Fruit fly (Drosophila melanogaster) whole organism, embryonic: ENCODE data around the gene CG42728.

ENCODE experiments used
- Asciz ChIP-seq: fragments of 200-800 bp; sonication (Bioruptor generic); optimal IDR thresholded peaks from 2 replicates; lab custom pipeline; 2017; ENCODE audit warnings: missing biosample characterization, mild to moderate bottlenecking, missing genetic modification characterization, missing genetic modification reagents
- B-H1 ChIP-seq: fragments of 200-800 bp; sonication (Bioruptor generic); IDR thresholded peaks from 3 replicates; pipeline ENCODE4 v1.3.6; 2022; ENCODE audit warnings: missing biosample characterization, missing genetic modification characterization
- CG10209 ChIP-seq: fragments of 200-800 bp; sonication (Bioruptor generic); optimal IDR thresholded peaks from 3 replicates; lab custom pipeline; 2017; ENCODE audit warnings: missing biosample characterization, mild to moderate bottlenecking, missing genetic modification characterization, missing genetic modification reagents
- CG10543 ChIP-seq: fragments of 200-800 bp; sonication (Bioruptor generic); optimal IDR thresholded peaks from 3 replicates; lab custom pipeline; 2017; ENCODE audit warnings: missing biosample characterization, mild to moderate bottlenecking, missing genetic modification characterization, moderate library complexity
- CG10565 ChIP-seq: fragments of 200-800 bp; sonication (Bioruptor generic); optimal IDR thresholded peaks from 3 replicates; lab custom pipeline; 2016; ENCODE audit warnings: missing biosample characterization, mild to moderate bottlenecking, missing genetic modification characterization
- CG11504 ChIP-seq: fragments of 200-800 bp; sonication (Bioruptor generic); optimal IDR thresholded peaks from 3 replicates; lab custom pipeline; 2019; ENCODE audit warnings: missing biosample characterization, mild to moderate bottlenecking, missing genetic modification characterization, moderate library complexity
- CG12391 ChIP-seq: fragments of 200-800 bp; sonication (Bioruptor generic); optimal IDR thresholded peaks from 3 replicates; lab custom pipeline; 2018; ENCODE audit warnings: missing biosample characterization, mild to moderate bottlenecking, missing genetic modification characterization, moderate library complexity
- CG12769 ChIP-seq: fragments of 200-800 bp; sonication (Bioruptor generic); optimal IDR thresholded peaks from 2 replicates; lab custom pipeline; 2019; ENCODE audit warnings: missing biosample characterization, mild to moderate bottlenecking, missing genetic modification characterization, moderate library complexity
- CG14710 ChIP-seq: fragments of 200-800 bp; sonication (Bioruptor generic); optimal IDR thresholded peaks from 3 replicates; lab custom pipeline; 2019; ENCODE audit warnings: missing biosample characterization, mild to moderate bottlenecking, missing genetic modification characterization, moderate library complexity
- CG1647 ChIP-seq: fragments of 200-800 bp; sonication (Bioruptor generic); optimal IDR thresholded peaks from 3 replicates; lab custom pipeline; 2016; ENCODE audit warnings: missing biosample characterization, missing genetic modification characterization
- CG16863 ChIP-seq: fragments of 200-800 bp; sonication (Bioruptor generic); optimal IDR thresholded peaks from 3 replicates; lab custom pipeline; 2016; ENCODE audit warnings: missing biosample characterization, missing genetic modification characterization
- CG17359 ChIP-seq: fragments of 200-800 bp; sonication (Bioruptor generic); optimal IDR thresholded peaks from 3 replicates; lab custom pipeline; 2018; ENCODE audit warnings: missing biosample characterization, mild to moderate bottlenecking, missing genetic modification characterization, moderate library complexity
- CG2116 ChIP-seq: fragments of 200-800 bp; sonication (Bioruptor generic); optimal IDR thresholded peaks from 3 replicates; lab custom pipeline; 2018; ENCODE audit warnings: missing biosample characterization, mild to moderate bottlenecking, missing genetic modification characterization
- CG30020 ChIP-seq: fragments of 200-800 bp; optimal IDR thresholded peaks from 2 replicates; lab custom pipeline; 2019; ENCODE audit warnings: missing biosample characterization, mild to moderate bottlenecking, missing genetic modification characterization, moderate library complexity
- CG31441 ChIP-seq: fragments of 200-800 bp; sonication (Bioruptor generic); IDR thresholded peaks from 2 replicates; pipeline ENCODE4 v1.3.6; 2022; ENCODE audit warnings: missing biosample characterization, missing genetic modification characterization
- CG3163 ChIP-seq: fragments of 200-800 bp; sonication (Bioruptor generic); optimal IDR thresholded peaks from 3 replicates; lab custom pipeline; 2016; ENCODE audit warnings: missing biosample characterization, missing genetic modification characterization
- CG32772 ChIP-seq: fragments of 200-800 bp; sonication (Bioruptor generic); IDR thresholded peaks from 2 replicates; pipeline ENCODE4 v1.3.6; 2022; ENCODE audit warnings: missing biosample characterization, missing genetic modification characterization
- CG34224 ChIP-seq: fragments of 200-800 bp; sonication (Bioruptor generic); IDR thresholded peaks from 3 replicates; pipeline ENCODE4 v1.3.6; 2022; ENCODE audit warnings: missing biosample characterization, missing genetic modification characterization; ENCODE audit not compliant: partially characterized antibody
- CG4820 ChIP-seq: fragments of 200-800 bp; sonication (Bioruptor generic); optimal IDR thresholded peaks from 3 replicates; lab custom pipeline; 2016; ENCODE audit warnings: missing biosample characterization, missing genetic modification characterization
- CG6813 ChIP-seq: fragments of 200-800 bp; sonication (Bioruptor generic); optimal IDR thresholded peaks from 2 replicates; lab custom pipeline; 2017; ENCODE audit warnings: missing biosample characterization, missing genetic modification characterization, mild to moderate bottlenecking, moderate library complexity, missing genetic modification reagents
- CG6854 ChIP-seq: fragments of 200-800 bp; sonication (Bioruptor generic); optimal IDR thresholded peaks from 3 replicates; lab custom pipeline; 2017; ENCODE audit warnings: missing biosample characterization, mild to moderate bottlenecking, missing genetic modification characterization
- Dbx ChIP-seq: fragments of 200-800 bp; sonication (Bioruptor generic); IDR thresholded peaks from 3 replicates; pipeline ENCODE4 v1.3.6; 2022; ENCODE audit warnings: missing biosample characterization, missing genetic modification characterization
- Doc3 ChIP-seq: fragments of 200-800 bp; sonication (Bioruptor generic); IDR thresholded peaks from 3 replicates; pipeline ENCODE4 v1.3.6; 2022; ENCODE audit warnings: missing biosample characterization, missing genetic modification characterization; ENCODE audit not compliant: partially characterized antibody
- HLH4C ChIP-seq: fragments of 200-800 bp; sonication (Bioruptor generic); IDR thresholded peaks from 3 replicates; pipeline ENCODE4 v1.3.6; 2022; ENCODE audit warnings: missing biosample characterization, missing genetic modification characterization; ENCODE audit not compliant: partially characterized antibody
- Hmr ChIP-seq: fragments of 200-800 bp; sonication (Bioruptor generic); optimal IDR thresholded peaks from 3 replicates; lab custom pipeline; 2017; ENCODE audit warnings: mild to moderate bottlenecking, missing biosample characterization, missing genetic modification reagents, missing genetic modification characterization
- Hmx ChIP-seq: fragments of 200-800 bp; sonication (Bioruptor generic); optimal IDR thresholded peaks from 2 replicates; lab custom pipeline; 2016; ENCODE audit warnings: missing biosample characterization, missing genetic modification characterization
- Lim3 ChIP-seq: fragments of 200-800 bp; sonication (Bioruptor generic); IDR thresholded peaks from 2 replicates; pipeline ENCODE4 v1.3.6; 2022; ENCODE audit warnings: missing biosample characterization, missing genetic modification characterization
- MTF-1 ChIP-seq: fragments of 200-800 bp; sonication (Bioruptor generic); optimal IDR thresholded peaks from 2 replicates; lab custom pipeline; 2018; ENCODE audit warnings: missing biosample characterization, mild to moderate bottlenecking, missing genetic modification characterization, borderline replicate concordance
- NC2α ChIP-seq: fragments of 200-800 bp; sonication (Bioruptor generic); optimal IDR thresholded peaks from 2 replicates; lab custom pipeline; 2016; ENCODE audit warnings: missing biosample characterization, missing genetic modification characterization
- Rx ChIP-seq: fragments of 200-800 bp; sonication (Bioruptor generic); IDR thresholded peaks from 2 replicates; pipeline ENCODE4 v1.3.6; 2022; ENCODE audit warnings: missing biosample characterization, missing genetic modification characterization
- Tbp ChIP-seq: fragments of >200 bp; optimal IDR thresholded peaks from 2 replicates; lab custom pipeline; 2018; ENCODE audit warnings: missing biosample characterization, missing genetic modification characterization
- ase ChIP-seq: fragments of 200-800 bp; sonication (Bioruptor generic); IDR thresholded peaks from 3 replicates; pipeline ENCODE4 v1.3.6; 2022; ENCODE audit warnings: missing biosample characterization, missing genetic modification characterization
- ash1 ChIP-seq: fragments of 200-800 bp; sonication (Bioruptor generic); optimal IDR thresholded peaks from 2 replicates; lab custom pipeline; 2018; ENCODE audit warnings: missing biosample characterization, mild to moderate bottlenecking, missing genetic modification characterization
- ato ChIP-seq: fragments of 200-800 bp; sonication (Bioruptor generic); IDR thresholded peaks from 2 replicates; pipeline ENCODE4 v1.3.6; 2022; ENCODE audit warnings: missing biosample characterization, missing genetic modification characterization; ENCODE audit not compliant: partially characterized antibody
- bsh ChIP-seq, 2 experiments: fragments of 200-800 bp; sonication (Bioruptor generic); optimal IDR thresholded peaks; 2 replicates each; lab custom pipeline; 2017 to 2018; ENCODE audit warnings: mild to moderate bottlenecking in 2 of 2, missing biosample characterization in 2 of 2, missing genetic modification characterization in 2 of 2, moderate library complexity in 1 of 2
- croc ChIP-seq: fragments of 200-800 bp; sonication (Bioruptor generic); conservative IDR thresholded peaks from 3 replicates; pipeline ENCODE4 v1.3.6; 2022; ENCODE audit warnings: missing biosample characterization, missing genetic modification characterization
- dpn ChIP-seq, 2 experiments: fragments of 200-800 bp; sonication (Bioruptor generic); optimal IDR thresholded peaks; 3 replicates each; lab custom pipeline; 2016; ENCODE audit warnings: missing biosample characterization in 2 of 2, missing genetic modification characterization in 2 of 2
- fd64A ChIP-seq: fragments of 200-800 bp; sonication (Bioruptor generic); optimal IDR thresholded peaks from 3 replicates; lab custom pipeline; 2018; ENCODE audit warnings: missing biosample characterization, mild to moderate bottlenecking, missing genetic modification characterization
- fu2 ChIP-seq: fragments of 200-800 bp; sonication (Bioruptor generic); optimal IDR thresholded peaks from 2 replicates; lab custom pipeline; 2016; ENCODE audit warnings: missing biosample characterization, missing genetic modification characterization
- lmd ChIP-seq: fragments of 200-800 bp; sonication (Bioruptor generic); IDR thresholded peaks from 2 replicates; pipeline ENCODE4 v1.3.6; 2022; ENCODE audit warnings: missing biosample characterization, missing genetic modification characterization
- maf-S ChIP-seq: fragments of 200-800 bp; sonication (Bioruptor generic); optimal IDR thresholded peaks from 2 replicates; lab custom pipeline; 2016; ENCODE audit warnings: missing biosample characterization, missing genetic modification characterization
- onecut ChIP-seq: fragments of 200-800 bp; sonication (Bioruptor generic); IDR thresholded peaks from 2 replicates; pipeline ENCODE4 v1.3.6; 2022; ENCODE audit warnings: missing biosample characterization, missing genetic modification characterization
- org-1 ChIP-seq: fragments of 200-800 bp; sonication (Bioruptor generic); optimal IDR thresholded peaks from 2 replicates; lab custom pipeline; 2017; ENCODE audit warnings: missing biosample characterization, missing genetic modification characterization
- pan ChIP-seq, 4 experiments: fragments of >200 bp in 3 of 4; fragments of 200-800 bp in 1 of 4; sonication (Bioruptor generic) in 1 of 4; optimal IDR thresholded peaks in 3 of 4; IDR thresholded peaks in 1 of 4; 2 replicates each; pipeline versions ENCODE4 v1.3.6 to Lab custom; 2017 to 2022; ENCODE audit warnings: missing biosample characterization in 2 of 4, missing genetic modification characterization in 2 of 4, mixed read lengths in 1 of 4
- slbo ChIP-seq: fragments of 200-800 bp; sonication (Bioruptor generic); IDR thresholded peaks from 2 replicates; pipeline ENCODE4 v1.3.6; 2022; ENCODE audit warnings: missing biosample characterization, missing genetic modification characterization
- toy ChIP-seq: fragments of 200-800 bp; sonication (Bioruptor generic); IDR thresholded peaks from 2 replicates; pipeline ENCODE4 v1.3.6; 2022; ENCODE audit warnings: missing biosample characterization, missing genetic modification characterization
- twi ChIP-seq: fragments of 200-800 bp; optimal IDR thresholded peaks from 2 replicates; lab custom pipeline; 2019; ENCODE audit warnings: missing biosample characterization, mild to moderate bottlenecking, missing genetic modification characterization, moderate library complexity

CG42728 gene

DNA sequence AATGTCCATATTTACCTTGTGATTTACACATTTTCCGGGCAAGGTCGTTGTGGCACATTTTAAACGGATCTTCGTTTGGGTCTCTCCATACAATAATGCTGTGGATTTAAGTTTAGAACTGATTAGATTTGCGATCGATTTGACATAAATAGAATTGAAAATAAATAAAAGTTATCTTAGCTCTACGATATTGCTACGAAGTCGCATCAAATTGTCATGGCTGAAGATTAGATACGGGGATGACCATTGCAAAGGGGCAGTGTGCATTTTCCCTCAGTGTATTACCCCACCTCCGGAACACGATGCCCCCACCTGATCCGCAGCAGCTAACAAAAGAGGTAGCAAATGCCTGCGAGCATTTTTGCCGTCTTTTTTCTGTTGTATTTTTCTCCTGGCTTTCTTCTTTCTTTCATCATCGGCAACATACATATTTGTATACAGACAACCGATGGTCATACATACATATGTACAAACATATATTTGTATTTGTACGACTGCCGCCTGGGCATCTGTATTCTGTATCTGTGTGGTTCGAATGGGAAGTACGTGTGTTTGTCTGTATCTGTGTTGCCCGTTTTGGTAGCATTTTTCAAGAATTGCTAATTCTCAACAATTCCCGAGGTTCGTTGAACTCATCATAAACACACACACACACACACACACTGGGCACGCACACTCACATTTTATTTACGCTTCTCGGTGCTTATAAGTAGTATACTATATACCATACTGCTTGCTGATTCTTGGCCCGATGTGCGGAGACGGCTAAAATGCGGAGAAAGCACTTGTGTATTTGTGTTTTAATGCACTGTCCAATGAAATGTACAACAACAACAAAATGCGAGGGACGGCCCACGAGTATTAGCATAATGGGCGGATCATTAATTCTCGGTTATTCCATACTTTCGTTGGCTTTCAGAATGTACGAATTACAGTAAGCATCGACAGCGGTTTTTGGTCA lies 16.7 kb upstream of the CG42728 start (continued):
- no peak for TF ChIP-seq toy (GFP tag; lab: Robert Waterston, UW)
- 0 out of 2 replicates have a peak, but pooled peaks have one; percentile 17 for TF ChIP-seq lmd (GFP tag; lab: Robert Waterston, UW)
- TF ChIP-seq CG14710 (tag; lab: Kevin White, UChicago) = peak; percentile 6
- TF ChIP-seq croc (GFP tag; lab: Robert Waterston, UW) = no peak
- TF ChIP-seq CG1647 (GFP tag; lab: Kevin White, UChicago) = no peak
- 0 out of 2 replicates have a peak, but pooled peaks have one; percentile 17 for TF ChIP-seq CG31441
- TF ChIP-seq MTF-1 (GFP tag; lab: Kevin White, UChicago) = no peak
- no peak for TF ChIP-seq CG2116 (GFP tag; lab: Kevin White, UChicago)
- TF ChIP-seq maf-S (GFP tag; lab: Kevin White, UChicago) = no peak
- no peak for TF ChIP-seq CG6813 (GFP tag; lab: Kevin White, UChicago)
- no peak for TF ChIP-seq Tbp (GFP tag; lab: Kevin White, UChicago)
- TF ChIP-seq CG3163 (GFP tag; lab: Kevin White, UChicago) = no peak
- TF ChIP-seq CG12769 (tag; lab: Kevin White, UChicago) = no peak
- no peak for TF ChIP-seq CG32772
- no peak for TF ChIP-seq Doc3 (GFP tag; lab: Robert Waterston, UW)
- TF ChIP-seq Dbx = no peak
- TF ChIP-seq Hmx = no peak
- TF ChIP-seq slbo = no peak
- no peak for TF ChIP-seq onecut
- TF ChIP-seq Asciz (GFP tag; lab: Kevin White, UChicago) = peak; percentile 26
- TF ChIP-seq CG17359 = no peak
- no peak for TF ChIP-seq pan (optimal IDR thresholded peaks at IDR 0.05; lab: Kevin White, UChicago)
- peak in 1 of 2 experiments; percentile 19 for TF ChIP-seq pan (GFP tag; optimal IDR thresholded peaks at IDR 0.05 in 1 of 2, IDR thresholded peaks at IDR 0.05 in 1 of 2)
- TF ChIP-seq ato (GFP tag; lab: Robert Waterston, UW) = no peak
- TF ChIP-seq Rx (GFP tag; lab: Robert Waterston, UW) = no peak
- no peak for TF ChIP-seq HLH4C (GFP tag; lab: Robert Waterston, UW)
- TF ChIP-seq ase = 0 out of 3 replicates have a peak, but pooled peaks have one; percentile 26
- no peak for TF ChIP-seq CG4820 (GFP tag; lab: Kevin White, UChicago)
- TF ChIP-seq CG10209 (GFP tag; lab: Kevin White, UChicago) = no peak
- TF ChIP-seq CG10543 (GFP tag; lab: Kevin White, UChicago) = no peak
- no peak for TF ChIP-seq CG6854 (GFP tag; lab: Kevin White, UChicago)
- peak; percentile 21 for TF ChIP-seq CG11504 (tag; lab: Kevin White, UChicago)
- peak in 1 of 2 experiments; percentile 20 for TF ChIP-seq bsh (GFP tag; optimal IDR thresholded peaks at IDR 0.05; lab: Kevin White, UChicago)
- TF ChIP-seq CG10565 (GFP tag; lab: Kevin White, UChicago) = no peak
- TF ChIP-seq ash1 = no peak
- no peak for TF ChIP-seq fu2 (GFP tag; lab: Kevin White, UChicago)
- TF ChIP-seq Hmr (GFP tag; lab: Kevin White, UChicago) = no peak
- TF ChIP-seq CG12391 (tag; lab: Kevin White, UChicago) = no peak
- no peak for TF ChIP-seq CG16863
- TF ChIP-seq CG30020 (tag; lab: Kevin White, UChicago) = no peak
- no peak for TF ChIP-seq Lim3 (GFP tag; lab: Robert Waterston, UW)
- no peak for TF ChIP-seq twi (tag; lab: Kevin White, UChicago)
- TF ChIP-seq NC2α (GFP tag; lab: Kevin White, UChicago) = no peak
- no peak for TF ChIP-seq org-1 (GFP tag; lab: Kevin White, UChicago)
- TF ChIP-seq dpn (GFP tag; optimal IDR thresholded peaks at IDR 0.05; lab: Kevin White, UChicago) = no peak
- TF ChIP-seq fd64A = no peak
- no peak for TF ChIP-seq B-H1 (GFP tag; lab: Robert Waterston, UW)
- TF ChIP-seq CG34224 (GFP tag; lab: Robert Waterston, UW) = no peak
